Fruit fly (Drosophila melanogaster): ENCODE data around the gene OtopLc.
A peak's percentile ranks its signal among the peaks of the same experiment; 100 is the strongest.

The OtopLc gene

dm6 chrX:5689417-5690215, 27.0 kb upstream of the OtopLc start, which contains the start of the genes PGAP1 and cv:
PGAP1 (minus strand) TSS chrX:5689473.
cv (plus strand) TSS chrX:5690002.
- no peak for TF ChIP-seq CG9948 (tag; optimal IDR thresholded peaks at IDR 0.05)
- TF ChIP-seq Snoo (tag; optimal IDR thresholded peaks at IDR 0.05): no peak
- TF ChIP-seq CG4496 (GFP tag; IDR thresholded peaks at IDR 0.05): peak; percentile 15; the same call in 1 of the 3 replicates
- no peak for TF ChIP-seq CG15710 (tag; optimal IDR thresholded peaks at IDR 0.05)
- no peak for TF ChIP-seq CG10348 (GFP tag; IDR thresholded peaks at IDR 0.05)
- TF ChIP-seq CG8301 (tag; optimal IDR thresholded peaks at IDR 0.05): no peak
- no peak for TF ChIP-seq Ets98B (GFP tag; IDR thresholded peaks at IDR 0.05)
- no peak for TF ChIP-seq Pif1A (GFP tag; optimal IDR thresholded peaks at IDR 0.05)
- no peak for TF ChIP-seq gl (tag; optimal IDR thresholded peaks at IDR 0.05)
- no peak for TF ChIP-seq fd96Ca (GFP tag; IDR thresholded peaks at IDR 0.05)
- TF ChIP-seq CG14655 (GFP tag; optimal IDR thresholded peaks at IDR 0.05): no peak
- TF ChIP-seq CG12605 (GFP tag; IDR thresholded peaks at IDR 0.05): no peak
- TF ChIP-seq EcR (GFP tag; optimal IDR thresholded peaks at IDR 0.05): no peak
- TF ChIP-seq CG17806 (tag; optimal IDR thresholded peaks at IDR 0.05): peak; percentile 12
- TF ChIP-seq Pif1B (GFP tag; optimal IDR thresholded peaks at IDR 0.05): no peak
- no peak for TF ChIP-seq rn (GFP tag; IDR thresholded peaks at IDR 0.05)
- no peak for TF ChIP-seq CG34367 (tag; optimal IDR thresholded peaks at IDR 0.05)
- peak; percentile 14 for TF ChIP-seq CG8159 (tag; optimal IDR thresholded peaks at IDR 0.05)
- TF ChIP-seq CG13204 (GFP tag; optimal IDR thresholded peaks at IDR 0.05): no peak

dm6 chrX:5682940-5683339, 20.3 kb upstream of the OtopLc start, which contains the start of gene CG42449:
CG42449 (plus strand) TSS chrX:5683240.
- TF ChIP-seq D1 (tag; optimal IDR thresholded peaks at IDR 0.05): no peak
- TF ChIP-seq EcR (GFP tag; optimal IDR thresholded peaks at IDR 0.05): no peak
- no peak for TF ChIP-seq Pif1A (GFP tag; optimal IDR thresholded peaks at IDR 0.05)
- TF ChIP-seq CG14655 (GFP tag; optimal IDR thresholded peaks at IDR 0.05): no peak
- no peak for TF ChIP-seq CG8301 (tag; optimal IDR thresholded peaks at IDR 0.05)
- no peak for TF ChIP-seq CG13204 (GFP tag; optimal IDR thresholded peaks at IDR 0.05)
- TF ChIP-seq CG15710 (tag; optimal IDR thresholded peaks at IDR 0.05): no peak

- TF ChIP-seq CG34367 (tag; optimal IDR thresholded peaks at IDR 0.05): no peak
- no peak for TF ChIP-seq Pif1A (GFP tag; optimal IDR thresholded peaks at IDR 0.05)
- no peak for TF ChIP-seq CG32121 (GFP tag; IDR thresholded peaks at IDR 0.05)
- TF ChIP-seq CG14655 (GFP tag; optimal IDR thresholded peaks at IDR 0.05): no peak
- TF ChIP-seq Snoo (tag; optimal IDR thresholded peaks at IDR 0.05): no peak
- TF ChIP-seq CG8301 (tag; optimal IDR thresholded peaks at IDR 0.05): no peak
- TF ChIP-seq Pif1B (GFP tag; optimal IDR thresholded peaks at IDR 0.05): no peak
- no peak for TF ChIP-seq CG10348 (GFP tag; IDR thresholded peaks at IDR 0.05)
- TF ChIP-seq gl (tag; optimal IDR thresholded peaks at IDR 0.05): no peak
- TF ChIP-seq CG15710 (tag; optimal IDR thresholded peaks at IDR 0.05): no peak
- TF ChIP-seq Ets98B (GFP tag; IDR thresholded peaks at IDR 0.05): no peak
Observed at dm6 chrX:5679933-5680667, 17.4 kb upstream of the OtopLc start, which contains the start of the genes Tre1 and Gr5a. Tre1 (minus strand) TSS chrX:5679977. Gr5a (plus strand) TSS chrX:5680617.

dm6 chrX:5679079-5679932, 16.6 kb upstream of the OtopLc start:
- TF ChIP-seq CG9948 (tag; optimal IDR thresholded peaks at IDR 0.05) (peak; percentile 64), CG17806 (tag; optimal IDR thresholded peaks at IDR 0.05) (peak; percentile 65), Ets98B (GFP tag; IDR thresholded peaks at IDR 0.05) (peak; percentile 29; the same call in 1 of the 2 replicates), CG12605 (GFP tag; IDR thresholded peaks at IDR 0.05) (no peak), CG10348 (GFP tag; IDR thresholded peaks at IDR 0.05) (no peak), Pif1B (GFP tag; optimal IDR thresholded peaks at IDR 0.05) (peak; percentile 33), fd96Ca (GFP tag; IDR thresholded peaks at IDR 0.05) (no peak), CG4496 (GFP tag; IDR thresholded peaks at IDR 0.05) (0 out of 3 replicates have a peak, but pooled peaks have one; percentile 50), CG8159 (tag; optimal IDR thresholded peaks at IDR 0.05) (peak; percentile 72), D1 (tag; optimal IDR thresholded peaks at IDR 0.05) (no peak), CG8301 (tag; optimal IDR thresholded peaks at IDR 0.05) (peak; percentile 38), rn (GFP tag; IDR thresholded peaks at IDR 0.05) (0 out of 2 replicates have a peak, but pooled peaks have one; percentile 4), CG13204 (GFP tag; optimal IDR thresholded peaks at IDR 0.05) (peak; percentile 12), CG15710 (tag; optimal IDR thresholded peaks at IDR 0.05) (peak; percentile 50), CG14655 (GFP tag; optimal IDR thresholded peaks at IDR 0.05) (no peak), Pif1A (GFP tag; optimal IDR thresholded peaks at IDR 0.05) (no peak), gl (tag; optimal IDR thresholded peaks at IDR 0.05) (no peak), CG34367 (tag; optimal IDR thresholded peaks at IDR 0.05) (peak; percentile 50), CG32121 (GFP tag; IDR thresholded peaks at IDR 0.05) (peak; percentile 12; the same call in 1 of the 2 replicates), Snoo (tag; optimal IDR thresholded peaks at IDR 0.05) (peak; percentile 81), EcR (GFP tag; optimal IDR thresholded peaks at IDR 0.05) (no peak)

- TF ChIP-seq CG8159 (tag; optimal IDR thresholded peaks at IDR 0.05) (no peak), CG32121 (GFP tag; IDR thresholded peaks at IDR 0.05) (no peak), Pif1A (GFP tag; optimal IDR thresholded peaks at IDR 0.05) (no peak), EcR (GFP tag; optimal IDR thresholded peaks at IDR 0.05) (no peak), rn (GFP tag; IDR thresholded peaks at IDR 0.05) (no peak), CG14655 (GFP tag; optimal IDR thresholded peaks at IDR 0.05) (no peak), CG34367 (tag; optimal IDR thresholded peaks at IDR 0.05) (no peak), gl (tag; optimal IDR thresholded peaks at IDR 0.05) (no peak), CG12605 (GFP tag; IDR thresholded peaks at IDR 0.05) (no peak), CG9948 (tag; optimal IDR thresholded peaks at IDR 0.05) (no peak), CG4496 (GFP tag; IDR thresholded peaks at IDR 0.05) (no peak), Pif1B (GFP tag; optimal IDR thresholded peaks at IDR 0.05) (no peak)
Observed at dm6 chrX:5678178-5678470, 15.5 kb upstream of the OtopLc start.
